Worm (Caenorhabditis elegans) whole organism, mixed stage, embryonic: Measurements from ENCODE around the gene pigt-1.

Experiments used
- bed-3 ChIP-seq: fragments of 200-800 bp; sonication (Bioruptor generic); optimal IDR thresholded peaks from 3 replicates; lab custom pipeline; 2018; ENCODE audit warnings: mild to moderate bottlenecking, missing genetic modification characterization, moderate library complexity, missing compliant biosample characterization
- nhr-12 ChIP-seq: fragments of 150-350 bp; optimal IDR thresholded peaks from 2 replicates; lab custom pipeline; 2014; ENCODE audit warnings: missing biosample characterization, missing genetic modification characterization
- nhr-28 ChIP-seq: fragments of 150-350 bp; optimal IDR thresholded peaks from 2 replicates; lab custom pipeline; 2014; ENCODE audit warnings: missing biosample characterization, missing genetic modification characterization
- nhr-76 ChIP-seq: sonication (generic microtip); optimal IDR thresholded peaks from 2 replicates; lab custom pipeline; 2017; ENCODE audit warnings: missing biosample characterization, missing genetic modification characterization
- snpc-4 ChIP-seq: fragments of 150-350 bp; optimal IDR thresholded peaks from 2 replicates; lab custom pipeline; 2014; ENCODE audit warnings: missing biosample characterization, missing genetic modification characterization
- unc-39 ChIP-seq: fragments of 150-350 bp; optimal IDR thresholded peaks from 2 replicates; lab custom pipeline; 2014; ENCODE audit warnings: missing biosample characterization, missing genetic modification characterization
- ztf-11 ChIP-seq: fragments of 150-350 bp; optimal IDR thresholded peaks from 2 replicates; lab custom pipeline; 2014; ENCODE audit warnings: missing biosample characterization, missing genetic modification characterization

- no peak for TF ChIP-seq nhr-76 (tag; lab: Kevin White, UChicago)
- TF ChIP-seq unc-39 (tag; lab: Kevin White, UChicago), result no peak
- no peak for TF ChIP-seq nhr-28 (tag; lab: Kevin White, UChicago)
- no peak for TF ChIP-seq nhr-12
- TF ChIP-seq bed-3, result no peak
- no peak for TF ChIP-seq ztf-11
- no peak for TF ChIP-seq snpc-4 (tag; lab: Kevin White, UChicago)
These were observed 8.3 kb upstream of the pigt-1 start for ce11 chrV:10966874-10967273.
